Worm (Caenorhabditis elegans): Measurements from ENCODE around the gene F46G10.4.

- TF ChIP-seq hmbx-1 (tag; optimal IDR thresholded peaks at IDR 0.05), result no peak
- no peak for TF ChIP-seq tra-4 (tag; optimal IDR thresholded peaks at IDR 0.05)
Observed at ce11 chrX:13349230-13350122, 15.6 kb downstream of the F46G10.4 start.

Data from whole organism, early embryonic.